Fruit fly (Drosophila melanogaster) whole organism, adult: ENCODE data around the gene MICU3.

Experiments used
- CG11617 ChIP-seq: fragments of 200-800 bp; sonication (Bioruptor generic); optimal IDR thresholded peaks from 2 replicates; lab custom pipeline; 2017; ENCODE audit warnings: mild to moderate bottlenecking, missing biosample characterization, missing genetic modification reagents, missing genetic modification characterization
- kay ChIP-seq: fragments of 200-800 bp; sonication (Bioruptor generic); peaks from one replicate; lab custom pipeline; 2016; ENCODE audit warnings: missing biosample characterization, missing genetic modification characterization, borderline replicate concordance

- TF ChIP-seq kay (GFP tag; lab: Kevin White, UChicago) (no peak), CG11617 (GFP tag; lab: Kevin White, UChicago) (no peak)
Observed at dm6 chr3R:19834982-19835381, 12.1 kb upstream of the MICU3 start.
